Worm (Caenorhabditis elegans) whole organism, L4 larva: ENCODE measurements around the gene nsy-1.

ENCODE experiments used
- aly-2 ChIP-seq: sonication (generic microtip); optimal IDR thresholded peaks from 2 replicates; lab custom pipeline; 2018; ENCODE audit warnings: missing biosample characterization, missing genetic modification characterization
- daf-12 ChIP-seq: fragments of 150-350 bp; optimal IDR thresholded peaks from 2 replicates; lab custom pipeline; 2014; ENCODE audit warnings: missing biosample characterization, missing genetic modification reagents, missing genetic modification characterization
- fos-1 ChIP-seq: fragments of 150-350 bp; optimal IDR thresholded peaks from 2 replicates; lab custom pipeline; 2014; ENCODE audit warnings: missing biosample characterization, missing genetic modification characterization
- lin-13 ChIP-seq: fragments of 150-350 bp; optimal IDR thresholded peaks from 2 replicates; lab custom pipeline; 2014; ENCODE audit warnings: missing biosample characterization, missing genetic modification reagents, missing genetic modification characterization
- nhr-48 ChIP-seq: sonication (generic microtip); optimal IDR thresholded peaks from 2 replicates; lab custom pipeline; 2016; ENCODE audit warnings: mild to moderate bottlenecking, missing genetic modification characterization, missing compliant biosample characterization
- zfp-3 ChIP-seq: fragments of 200-800 bp; sonication (Bioruptor generic); conservative IDR thresholded peaks from 2 replicates; pipeline ENCODE4 v1.3.6; 2022; ENCODE audit warnings: missing genetic modification reagents, missing genetic modification characterization, missing compliant biosample characterization

DNA sequence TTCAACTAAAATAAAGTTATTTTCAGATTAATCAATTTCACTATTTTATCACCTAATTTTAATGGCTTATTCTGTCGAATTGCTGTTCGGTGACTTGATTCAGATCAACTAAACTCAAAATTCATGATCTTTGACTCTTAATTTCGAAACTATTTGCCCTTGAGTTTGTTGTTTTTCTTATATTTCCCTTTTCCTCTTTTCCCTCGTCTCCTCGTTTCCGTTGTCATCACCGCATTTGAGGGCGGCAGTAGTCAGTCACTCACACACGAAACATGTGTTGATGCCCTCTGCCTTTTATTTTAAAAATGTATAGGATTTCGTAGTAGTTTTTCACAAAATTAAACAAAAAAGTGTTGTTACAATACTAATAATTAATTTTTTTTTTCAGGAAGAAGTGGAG, 27.6 kb upstream of the nsy-1 start, which contains the start of gene rnh-1.0:
- TF ChIP-seq aly-2 (tag; lab: Kevin White, UChicago) (no peak), lin-13 (GFP tag; lab: Kevin White, UChicago) (no peak), zfp-3 (GFP tag; lab: Robert Waterston, UW) (no peak), daf-12 (tag; lab: Kevin White, UChicago) (no peak), nhr-48 (tag; lab: Kevin White, UChicago) (no peak), fos-1 (tag; lab: Kevin White, UChicago) (no peak)
